Worm (Caenorhabditis elegans) whole organism, young adult: ENCODE results near the gene F57G8.7.

ENCODE experiments used
- B0261.1 ChIP-seq: sonication (generic microtip); optimal IDR thresholded peaks from 2 replicates; lab custom pipeline; 2016; ENCODE audit warnings: mild to moderate bottlenecking, missing genetic modification characterization, moderate library complexity, missing compliant biosample characterization
- B0336.3 ChIP-seq: fragments of 200-800 bp; sonication (Bioruptor generic); IDR thresholded peaks from 2 replicates; pipeline ENCODE4 v1.3.6; 2022; ENCODE audit warnings: missing genetic modification characterization, missing compliant biosample characterization
- D2030.7 ChIP-seq: fragments of 200-800 bp; sonication (Bioruptor generic); IDR thresholded peaks from 2 replicates; pipeline ENCODE4 v1.3.6; 2022; ENCODE audit warnings: missing genetic modification reagents, missing genetic modification characterization, missing compliant biosample characterization
- F10E7.11 ChIP-seq: sonication (generic microtip); optimal IDR thresholded peaks from 2 replicates; lab custom pipeline; 2017; ENCODE audit warnings: mild to moderate bottlenecking, missing genetic modification characterization, moderate library complexity, missing compliant biosample characterization
- F22D6.2 ChIP-seq: sonication (generic microtip); optimal IDR thresholded peaks from 2 replicates; lab custom pipeline; 2016; ENCODE audit warnings: mild to moderate bottlenecking, missing genetic modification characterization, missing compliant biosample characterization
- F23B12.7 ChIP-seq: sonication (generic microtip); optimal IDR thresholded peaks from 2 replicates; lab custom pipeline; 2017; ENCODE audit warnings: missing genetic modification characterization, mild to moderate bottlenecking, missing compliant biosample characterization, antibody characterized with exemption, moderate library complexity; ENCODE audit not compliant: insufficient read depth
- F49E8.2 ChIP-seq: sonication (generic microtip); optimal IDR thresholded peaks from 3 replicates; lab custom pipeline; 2017; ENCODE audit warnings: missing genetic modification characterization, mild to moderate bottlenecking, missing compliant biosample characterization, antibody characterized with exemption, moderate library complexity; ENCODE audit not compliant: insufficient read depth
- F57A8.1 ChIP-seq: fragments of 200-800 bp; sonication (Bioruptor generic); optimal IDR thresholded peaks from 2 replicates; lab custom pipeline; 2018; ENCODE audit warnings: mild to moderate bottlenecking, missing genetic modification characterization, moderate library complexity, missing compliant biosample characterization
- F57C9.4 ChIP-seq: sonication (generic microtip); optimal IDR thresholded peaks from 2 replicates; lab custom pipeline; 2017; ENCODE audit warnings: mild to moderate bottlenecking, missing genetic modification characterization, missing compliant biosample characterization
- K12H6.12 ChIP-seq: fragments of 200-800 bp; sonication (Bioruptor generic); optimal IDR thresholded peaks from 2 replicates; lab custom pipeline; 2018; ENCODE audit warnings: mild to moderate bottlenecking, missing genetic modification characterization, missing compliant biosample characterization
- Y67H2A.10 ChIP-seq: fragments of 200-800 bp; sonication (Bioruptor generic); conservative IDR thresholded peaks from 2 replicates; pipeline ENCODE4 v1.3.6; 2022; ENCODE audit warnings: missing genetic modification reagents, missing genetic modification characterization, missing compliant biosample characterization
- Y95B8A.8 ChIP-seq: fragments of 200-800 bp; sonication (Bioruptor generic); IDR thresholded peaks from 2 replicates; pipeline ENCODE4 v1.3.6; 2022; ENCODE audit warnings: missing genetic modification reagents, missing genetic modification characterization, missing compliant biosample characterization
- ZK185.1 ChIP-seq: sonication (generic microtip); optimal IDR thresholded peaks from 2 replicates; lab custom pipeline; 2016; ENCODE audit warnings: mild to moderate bottlenecking, missing genetic modification characterization, missing compliant biosample characterization; ENCODE audit not compliant: poor library complexity, severe bottlenecking
- akir-1 ChIP-seq: fragments of 200-800 bp; sonication (Bioruptor generic); optimal IDR thresholded peaks from 2 replicates; lab custom pipeline; 2018; ENCODE audit warnings: mild to moderate bottlenecking, missing genetic modification characterization, moderate library complexity, missing compliant biosample characterization
- ama-1 ChIP-seq, 3 experiments: fragments of 150-350 bp in 1 of 3; sonication (generic microtip) in 2 of 3; optimal IDR thresholded peaks; 2 replicates each; lab custom pipeline; 2014 to 2018; ENCODE audit warnings: missing biosample characterization in 2 of 3, missing genetic modification characterization in 2 of 3, missing genetic modification reagents in 2 of 3
- aptf-3 ChIP-seq: fragments of 200-800 bp; sonication (Bioruptor generic); IDR thresholded peaks from 2 replicates; pipeline ENCODE4 v1.3.6; 2022; ENCODE audit warnings: missing genetic modification characterization, missing compliant biosample characterization
- atf-7 ChIP-seq: sonication (generic microtip); optimal IDR thresholded peaks from 2 replicates; lab custom pipeline; 2017; ENCODE audit warnings: mild to moderate bottlenecking, missing genetic modification characterization, missing compliant biosample characterization
- athp-1 ChIP-seq: sonication (generic microtip); optimal IDR thresholded peaks from 2 replicates; lab custom pipeline; 2017; ENCODE audit warnings: mild to moderate bottlenecking, missing genetic modification characterization, missing compliant biosample characterization
- cebp-2 ChIP-seq: fragments of 200-800 bp; sonication (Bioruptor generic); IDR thresholded peaks from 2 replicates; pipeline ENCODE4 v1.3.6; 2022; ENCODE audit warnings: missing genetic modification characterization, missing compliant biosample characterization
- ceh-40 ChIP-seq: fragments of 200-800 bp; sonication (Bioruptor generic); IDR thresholded peaks from 2 replicates; pipeline ENCODE4 v1.3.6; 2022; ENCODE audit warnings: missing genetic modification characterization, missing compliant biosample characterization
- ceh-58 ChIP-seq: fragments of 200-800 bp; sonication (Bioruptor generic); IDR thresholded peaks from 2 replicates; pipeline ENCODE4 v1.3.6; 2022; ENCODE audit warnings: missing genetic modification characterization, missing compliant biosample characterization
- ceh-91 ChIP-seq: fragments of 200-800 bp; sonication (Bioruptor generic); IDR thresholded peaks from 2 replicates; pipeline ENCODE4 v1.3.6; 2022; ENCODE audit warnings: missing genetic modification reagents, missing genetic modification characterization, missing compliant biosample characterization
- chd-7 ChIP-seq: sonication (generic microtip); optimal IDR thresholded peaks from 2 replicates; lab custom pipeline; 2016; ENCODE audit warnings: mild to moderate bottlenecking, missing genetic modification characterization, moderate library complexity, missing compliant biosample characterization
- dox-1 ChIP-seq: fragments of 200-800 bp; sonication (Bioruptor generic); IDR thresholded peaks from 2 replicates; pipeline ENCODE4 v1.3.6; 2022; ENCODE audit warnings: missing genetic modification reagents, missing genetic modification characterization, missing compliant biosample characterization
- efl-1 ChIP-seq: fragments of 150-350 bp; optimal IDR thresholded peaks from 2 replicates; lab custom pipeline; 2014; ENCODE audit warnings: missing biosample characterization, missing genetic modification reagents, missing genetic modification characterization
- egl-18 ChIP-seq: fragments of 200-800 bp; sonication (Bioruptor generic); IDR thresholded peaks from 2 replicates; pipeline ENCODE4 v1.3.6; 2022; ENCODE audit warnings: missing genetic modification reagents, missing genetic modification characterization, missing compliant biosample characterization
- hrde-1 ChIP-seq: sonication (generic microtip); optimal IDR thresholded peaks from 2 replicates; lab custom pipeline; 2016; ENCODE audit warnings: missing genetic modification characterization, mild to moderate bottlenecking, missing compliant biosample characterization, moderate library complexity, missing genotype, missing genetic modification reagents, borderline replicate concordance
- lag-1 ChIP-seq: fragments of 200-800 bp; sonication (Bioruptor generic); IDR thresholded peaks from 2 replicates; pipeline ENCODE4 v1.3.6; 2022; ENCODE audit warnings: missing genetic modification reagents, missing genetic modification characterization, missing compliant biosample characterization
- lin-26 ChIP-seq: fragments of 200-800 bp; sonication (Bioruptor generic); IDR thresholded peaks from 2 replicates; pipeline ENCODE4 v1.3.6; 2022; ENCODE audit warnings: missing genetic modification reagents, missing genetic modification characterization, missing compliant biosample characterization
- lin-54 ChIP-seq: fragments of 200-800 bp; sonication (Bioruptor generic); optimal IDR thresholded peaks from 2 replicates; lab custom pipeline; 2018; ENCODE audit warnings: mild to moderate bottlenecking, missing genetic modification characterization, missing compliant biosample characterization
- lsy-27 ChIP-seq: sonication (generic microtip); optimal IDR thresholded peaks from 2 replicates; lab custom pipeline; 2017; ENCODE audit warnings: missing genetic modification characterization, mild to moderate bottlenecking, missing compliant biosample characterization, antibody characterized with exemption, missing genotype, borderline replicate concordance; ENCODE audit not compliant: insufficient read depth
- madf-6 ChIP-seq: fragments of 200-800 bp; sonication (Bioruptor generic); IDR thresholded peaks from 2 replicates; pipeline ENCODE4 v1.3.6; 2022; ENCODE audit warnings: missing genetic modification reagents, missing genetic modification characterization, missing compliant biosample characterization
- mcd-1 ChIP-seq: fragments of 200-800 bp; sonication (Bioruptor generic); IDR thresholded peaks from 2 replicates; pipeline ENCODE4 v1.3.6; 2022; ENCODE audit warnings: missing genetic modification reagents, missing genetic modification characterization, missing compliant biosample characterization
- mes-4 ChIP-seq: sonication (generic microtip); optimal IDR thresholded peaks from 2 replicates; lab custom pipeline; 2016; ENCODE audit warnings: missing genotype, missing genetic modification characterization, missing compliant biosample characterization
- nfya-1 ChIP-seq: sonication (generic microtip); optimal IDR thresholded peaks from 2 replicates; lab custom pipeline; 2017; ENCODE audit warnings: antibody characterized with exemption, missing compliant biosample characterization, missing genetic modification characterization, borderline replicate concordance; ENCODE audit not compliant: insufficient read depth
- nfyb-1 ChIP-seq: fragments of 200-800 bp; sonication (Bioruptor generic); IDR thresholded peaks from 2 replicates; pipeline ENCODE4 v1.3.6; 2022; ENCODE audit warnings: missing genetic modification reagents, missing genetic modification characterization, missing compliant biosample characterization
- nhr-179 ChIP-seq: sonication (generic microtip); optimal IDR thresholded peaks from 2 replicates; lab custom pipeline; 2016; ENCODE audit warnings: mild to moderate bottlenecking, missing genetic modification characterization, missing compliant biosample characterization
- nhr-80 ChIP-seq: sonication (generic microtip); optimal IDR thresholded peaks from 2 replicates; lab custom pipeline; 2016; ENCODE audit warnings: missing genetic modification characterization, missing compliant biosample characterization
- nhr-90 ChIP-seq: sonication (generic microtip); optimal IDR thresholded peaks from 2 replicates; lab custom pipeline; 2016; ENCODE audit warnings: missing genotype, mild to moderate bottlenecking, missing genetic modification characterization, missing compliant biosample characterization
- rcor-1 ChIP-seq: fragments of 200-800 bp; sonication (Bioruptor generic); IDR thresholded peaks from 2 replicates; pipeline ENCODE4 v1.3.6; 2022; ENCODE audit warnings: missing genetic modification reagents, missing genetic modification characterization, missing compliant biosample characterization
- rec-8 ChIP-seq, 2 experiments: sonication (generic microtip); optimal IDR thresholded peaks; 2 replicates each; lab custom pipeline; 2016; ENCODE audit warnings: mild to moderate bottlenecking in 2 of 2, missing genetic modification characterization in 2 of 2, missing genetic modification reagents in 2 of 2, missing genotype in 2 of 2, missing biosample characterization in 1 of 2, missing compliant biosample characterization in 1 of 2, moderate library complexity in 1 of 2
- repo-1 ChIP-seq: sonication (generic microtip); optimal IDR thresholded peaks from 2 replicates; lab custom pipeline; 2017; ENCODE audit warnings: mild to moderate bottlenecking, missing genetic modification characterization, missing compliant biosample characterization
- rpc-1 ChIP-seq, 2 experiments: fragments of 150-350 bp in 1 of 2; sonication (generic microtip) in 1 of 2; optimal IDR thresholded peaks; 2 replicates each; lab custom pipeline; 2014 to 2018; ENCODE audit warnings: missing biosample characterization in 1 of 2, missing genetic modification characterization in 1 of 2, missing genetic modification reagents in 1 of 2, missing genotype in 1 of 2
- somi-1 ChIP-seq: fragments of 200-800 bp; sonication (Bioruptor generic); optimal IDR thresholded peaks from 2 replicates; lab custom pipeline; 2018; ENCODE audit warnings: mild to moderate bottlenecking, missing genetic modification characterization, missing compliant biosample characterization
- xnd-1 ChIP-seq: sonication (generic microtip); optimal IDR thresholded peaks from 2 replicates; lab custom pipeline; 2016; ENCODE audit warnings: missing genotype, missing genetic modification reagents, missing genetic modification characterization, missing compliant biosample characterization
- zfh-2 ChIP-seq: fragments of 200-800 bp; sonication (Bioruptor generic); conservative IDR thresholded peaks from 2 replicates; pipeline ENCODE4 v1.3.6; 2022; ENCODE audit warnings: missing genetic modification reagents, missing genetic modification characterization, missing compliant biosample characterization
- zim-3 ChIP-seq: sonication (generic microtip); optimal IDR thresholded peaks from 2 replicates; lab custom pipeline; 2017; ENCODE audit warnings: mild to moderate bottlenecking, missing genetic modification characterization, moderate library complexity, missing compliant biosample characterization
- ztf-18 ChIP-seq: sonication (generic microtip); optimal IDR thresholded peaks from 2 replicates; lab custom pipeline; 2016; ENCODE audit warnings: missing genotype, mild to moderate bottlenecking, missing genetic modification characterization, missing compliant biosample characterization

F57G8.7 gene

ce11 chrV:16355941-16356340 lies 27.0 kb downstream of the F57G8.7 start (continued):
- TF ChIP-seq chd-7 (tag; lab: Kevin White, UChicago): peak; percentile 91
- no peak for TF ChIP-seq xnd-1 (tag; lab: Kevin White, UChicago)
- TF ChIP-seq rpc-1 (optimal IDR thresholded peaks at IDR 0.05; lab: Kevin White, UChicago): no peak
- no peak for TF ChIP-seq rpc-1 (tag; optimal IDR thresholded peaks at IDR 0.05; lab: Kevin White, UChicago)
- peak; percentile 99 for TF ChIP-seq zfh-2 (GFP tag; lab: Robert Waterston, UW)
- no peak for TF ChIP-seq rec-8 (tag; optimal IDR thresholded peaks at IDR 0.05; lab: Kevin White, UChicago)
- no peak for TF ChIP-seq ama-1 (optimal IDR thresholded peaks at IDR 0.05; lab: Kevin White, UChicago)
- no peak for TF ChIP-seq ama-1 (GFP tag; optimal IDR thresholded peaks at IDR 0.05; lab: Kevin White, UChicago)
- no peak for TF ChIP-seq ceh-58 (GFP tag; lab: Robert Waterston, UW)
- TF ChIP-seq nhr-90: peak; percentile 63
- TF ChIP-seq akir-1: no peak
- TF ChIP-seq F10E7.11: no peak
- no peak for TF ChIP-seq nhr-179 (tag; lab: Kevin White, UChicago)
- TF ChIP-seq F57C9.4: no peak
- no peak for TF ChIP-seq cebp-2 (GFP tag; lab: Robert Waterston, UW)
- peak; percentile 88 for TF ChIP-seq lin-26 (GFP tag; lab: Robert Waterston, UW)
- TF ChIP-seq ceh-40 (GFP tag; lab: Robert Waterston, UW): no peak
- no peak for TF ChIP-seq efl-1
- peak; percentile 85 for TF ChIP-seq mcd-1 (GFP tag; lab: Robert Waterston, UW)
- TF ChIP-seq F22D6.2 (tag; lab: Kevin White, UChicago): peak; percentile 11
- peak; percentile 82 for TF ChIP-seq nhr-80 (tag; lab: Kevin White, UChicago)
- no peak; the same call in 1 of the 2 replicates for TF ChIP-seq madf-6 (GFP tag; lab: Robert Waterston, UW)
- peak; percentile 75 for TF ChIP-seq atf-7 (tag; lab: Kevin White, UChicago)
- TF ChIP-seq zim-3 (tag; lab: Kevin White, UChicago): peak; percentile 58
- TF ChIP-seq hrde-1 (tag; lab: Kevin White, UChicago): no peak
- TF ChIP-seq egl-18 (GFP tag; lab: Robert Waterston, UW): no peak
- peak; percentile 83 for TF ChIP-seq athp-1 (tag; lab: Kevin White, UChicago)
- peak; percentile 95 for TF ChIP-seq B0336.3 (GFP tag; lab: Robert Waterston, UW)
- peak; percentile 30 for TF ChIP-seq B0261.1 (tag; lab: Kevin White, UChicago)
- no peak for TF ChIP-seq rcor-1
- peak; percentile 86 for TF ChIP-seq K12H6.12 (tag; lab: Kevin White, UChicago)
- TF ChIP-seq dox-1 (GFP tag; lab: Robert Waterston, UW): peak; percentile 94
- TF ChIP-seq mes-4 (tag; lab: Kevin White, UChicago): no peak
- peak; percentile 92 for TF ChIP-seq nfyb-1
- peak; percentile 91 for TF ChIP-seq somi-1 (GFP tag; lab: Kevin White, UChicago)
- no peak for TF ChIP-seq nfya-1 (tag; lab: Kevin White, UChicago)
- TF ChIP-seq lsy-27 (tag; lab: Kevin White, UChicago): no peak
- no peak for TF ChIP-seq lag-1 (GFP tag; lab: Robert Waterston, UW)
- no peak for TF ChIP-seq aptf-3 (GFP tag; lab: Robert Waterston, UW)
- 0 out of 2 replicates have a peak, but pooled peaks have one; percentile 9 for TF ChIP-seq ceh-91 (GFP tag; lab: Robert Waterston, UW)
- TF ChIP-seq F23B12.7 (tag; lab: Kevin White, UChicago): no peak
- no peak for TF ChIP-seq F57A8.1 (GFP tag; lab: Kevin White, UChicago)
- TF ChIP-seq ZK185.1 (tag; lab: Kevin White, UChicago): peak; percentile 60
- TF ChIP-seq Y95B8A.8 (GFP tag; lab: Robert Waterston, UW): peak; percentile 78; the same call in 1 of the 2 replicates
- peak; percentile 47 for TF ChIP-seq ztf-18
- no peak for TF ChIP-seq F49E8.2
- TF ChIP-seq D2030.7 (GFP tag; lab: Robert Waterston, UW): no peak
- peak; percentile 72 for TF ChIP-seq lin-54 (GFP tag; lab: Kevin White, UChicago)
- no peak for TF ChIP-seq Y67H2A.10 (GFP tag; lab: Robert Waterston, UW)
- TF ChIP-seq repo-1 (tag; lab: Kevin White, UChicago): peak; percentile 67
